3 fruit fly cellular contexts compared by ENCODE assay signal in the genomic region with DNA sequence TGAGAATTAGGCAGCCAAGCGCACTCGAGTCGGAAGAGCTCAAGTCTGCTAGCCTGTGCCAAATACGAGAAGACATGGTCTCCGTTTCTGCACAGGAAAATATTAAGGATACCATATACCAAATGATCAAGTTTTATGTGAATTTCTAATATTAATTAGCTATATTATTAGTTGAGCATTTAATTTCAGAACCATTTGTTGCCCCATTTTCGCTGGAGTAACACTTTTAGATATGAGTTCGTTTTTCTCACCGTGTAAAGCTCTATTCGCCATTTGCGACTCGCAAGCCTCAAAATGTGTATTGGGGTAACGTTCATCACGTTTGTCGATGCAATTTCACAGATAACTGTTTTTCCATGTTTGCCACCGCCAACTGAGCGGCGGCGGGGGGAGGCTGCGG.
TF ChIP-seq lines count a peak whose summit lies in the region.

No protein-coding gene starts in this region.

- TF ChIP-seq CTCF in whole organism, embryonic (GFP tag; optimal IDR thresholded peaks at IDR 0.05; lab: Kevin White, UChicago) = no peak

TF ChIP-seq in whole organism, embryonic, 481 proteins besides CTCF, POLR2A, EP300 and RAD21:
- TF ChIP-seq CG7745 (tag; optimal IDR thresholded peaks at IDR 0.05; lab: Kevin White, UChicago) (no peak), Dll (GFP tag; IDR thresholded peaks at IDR 0.05; lab: Robert Waterston, UW; ENCODE audit: partially characterized antibody) (no peak), tin (GFP tag; optimal IDR thresholded peaks at IDR 0.05; lab: Kevin White, UChicago) (no peak), CG4328 (GFP tag; optimal IDR thresholded peaks at IDR 0.05; lab: Kevin White, UChicago) (no peak), Drgx (GFP tag; IDR thresholded peaks at IDR 0.05; lab: Robert Waterston, UW) (peak; percentile 47; the same call in 1 of the 2 replicates)

TF ChIP-seq in whole organism, prepupa, 60 proteins besides CTCF, POLR2A, EP300 and RAD21:
- TF ChIP-seq CG32006 (GFP tag; optimal IDR thresholded peaks at IDR 0.05; lab: Kevin White, UChicago) (peak; percentile 46), dsx (GFP tag; optimal IDR thresholded peaks at IDR 0.05; lab: Kevin White, UChicago; ENCODE audit: poor library complexity, severe bottlenecking) (no peak), Ets96B (tag; optimal IDR thresholded peaks at IDR 0.05; lab: Kevin White, UChicago) (no peak), CG11294 (GFP tag; IDR thresholded peaks at IDR 0.05; lab: Robert Waterston, UW) (no peak), fkh (GFP tag; optimal IDR thresholded peaks at IDR 0.05; lab: Kevin White, UChicago) (no peak), CG7368 (GFP tag; optimal IDR thresholded peaks at IDR 0.05; lab: Kevin White, UChicago) (no peak), CG6163 (GFP tag; IDR thresholded peaks at IDR 0.05; lab: Robert Waterston, UW) (peak; percentile 73), CG8119 (GFP tag; IDR thresholded peaks at IDR 0.05; lab: Robert Waterston, UW) (peak; percentile 42; the same call in 2 of the 3 replicates), spab (GFP tag; optimal IDR thresholded peaks at IDR 0.05; lab: Kevin White, UChicago) (no peak), CG10669 (GFP tag; optimal IDR thresholded peaks at IDR 0.05; lab: Kevin White, UChicago) (no peak), Gug (GFP tag; IDR thresholded peaks at IDR 0.05; lab: Robert Waterston, UW) (peak; percentile 63; the same call in 1 of the 2 replicates), eg (GFP tag; IDR thresholded peaks at IDR 0.05; lab: Robert Waterston, UW) (peak; percentile 18; the same call in 2 of the 3 replicates), CG3032 (tag; optimal IDR thresholded peaks at IDR 0.05; lab: Kevin White, UChicago) (no peak), lz (GFP tag; optimal IDR thresholded peaks at IDR 0.05; lab: Kevin White, UChicago) (no peak), OdsH (GFP tag; optimal IDR thresholded peaks at IDR 0.05; lab: Kevin White, UChicago) (no peak), svp (GFP tag; lab: Kevin White, UChicago) (no peak), Ets21C (GFP tag; optimal IDR thresholded peaks at IDR 0.05; lab: Kevin White, UChicago) (no peak), achi (GFP tag; optimal IDR thresholded peaks at IDR 0.05; lab: Kevin White, UChicago) (no peak), Lpt (GFP tag; optimal IDR thresholded peaks at IDR 0.05; lab: Kevin White, UChicago) (no peak), CG16779 (tag; optimal IDR thresholded peaks at IDR 0.05; lab: Kevin White, UChicago) (no peak), Eip93F (GFP tag; optimal IDR thresholded peaks at IDR 0.05; lab: Kevin White, UChicago) (no peak), CG11902 (GFP tag; optimal IDR thresholded peaks at IDR 0.05; lab: Kevin White, UChicago) (no peak), CG15336 (GFP tag; IDR thresholded peaks at IDR 0.05; lab: Robert Waterston, UW) (peak; percentile 61), CG11762 (GFP tag; optimal IDR thresholded peaks at IDR 0.05; lab: Kevin White, UChicago; ENCODE audit: insufficient read depth) (no peak), Hr4 (GFP tag; optimal IDR thresholded peaks at IDR 0.05; lab: Kevin White, UChicago) (peak; percentile 65), Met (GFP tag; optimal IDR thresholded peaks at IDR 0.05; lab: Kevin White, UChicago) (no peak), pdm3 (GFP tag; optimal IDR thresholded peaks at IDR 0.05; lab: Kevin White, UChicago) (no peak), Sox102F (GFP tag; optimal IDR thresholded peaks at IDR 0.05; lab: Kevin White, UChicago) (no peak), CG4318 (GFP tag; optimal IDR thresholded peaks at IDR 0.05; lab: Kevin White, UChicago) (no peak), dac (GFP tag; optimal IDR thresholded peaks at IDR 0.05; lab: Kevin White, UChicago) (no peak), Eip75B (GFP tag; optimal IDR thresholded peaks at IDR 0.05; lab: Kevin White, UChicago) (no peak), CG9139 (GFP tag; optimal IDR thresholded peaks at IDR 0.05; lab: Kevin White, UChicago) (no peak), Sox14 (GFP tag; optimal IDR thresholded peaks at IDR 0.05; lab: Kevin White, UChicago) (no peak), CG31627 (GFP tag; optimal IDR thresholded peaks at IDR 0.05; lab: Kevin White, UChicago) (no peak)

TF ChIP-seq in whole organism, pupa, 21 proteins besides CTCF, POLR2A, EP300 and RAD21:
- peak; percentile 65 for TF ChIP-seq CG32121 (GFP tag; IDR thresholded peaks at IDR 0.05; lab: Robert Waterston, UW)
- TF ChIP-seq CG14655 (GFP tag; optimal IDR thresholded peaks at IDR 0.05; lab: Kevin White, UChicago) = peak; percentile 17
- TF ChIP-seq gl (tag; optimal IDR thresholded peaks at IDR 0.05; lab: Kevin White, UChicago) = no peak
- TF ChIP-seq CG8301 (tag; optimal IDR thresholded peaks at IDR 0.05; lab: Kevin White, UChicago) = peak; percentile 14
- peak; percentile 45; the same call in 1 of the 3 replicates for TF ChIP-seq fd96Ca (GFP tag; IDR thresholded peaks at IDR 0.05; lab: Robert Waterston, UW)

Comparison
In these comparisons a context has a peak if more than half of its experiments do, and no peak if none do; other contexts are left out.
1. Of the 7 proteins assayed by ChIP-seq in both whole organism, embryonic and whole organism, prepupa: peak only in whole organism, embryonic: none; only in whole organism, prepupa: Gug; in both: none; in neither: 6.